Worm (Caenorhabditis elegans): ENCODE results near the gene tag-131.

DNA sequence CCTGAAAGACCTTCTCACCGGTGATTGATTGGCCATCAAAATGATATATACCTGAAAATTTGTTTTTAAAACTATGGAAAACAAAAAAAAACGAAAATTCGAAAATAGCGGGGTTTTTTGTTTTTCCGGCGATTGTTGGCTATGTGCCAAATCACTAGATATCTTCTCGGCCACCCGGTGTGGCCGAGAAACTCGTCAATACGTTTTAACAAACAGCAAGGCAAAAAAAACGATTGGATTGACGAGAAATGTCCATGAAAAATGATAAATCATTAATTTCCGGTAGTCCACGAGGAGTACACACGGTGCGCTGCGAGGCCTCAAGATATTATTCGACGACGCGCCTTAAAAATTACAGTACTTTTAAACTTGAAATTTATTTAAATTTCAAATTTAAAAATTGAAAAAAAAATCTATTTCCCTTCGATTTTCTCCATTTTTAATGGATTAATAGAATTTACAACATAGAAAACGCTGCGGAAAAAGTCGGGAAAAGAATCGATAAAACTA, 16.5 kb upstream of the tag-131 start, which contains the start of gene R10E4.11:
- no peak for TF ChIP-seq fkh-10 (GFP tag; optimal IDR thresholded peaks at IDR 0.05)
- TF ChIP-seq nhr-25 (tag; optimal IDR thresholded peaks at IDR 0.05) = no peak
- TF ChIP-seq fkh-2 (tag; optimal IDR thresholded peaks at IDR 0.05) = no peak
- TF ChIP-seq ZK546.5 (tag; optimal IDR thresholded peaks at IDR 0.05) = no peak
- TF ChIP-seq skn-1 (tag; optimal IDR thresholded peaks at IDR 0.05) = no peak
- TF ChIP-seq snpc-4 (tag; optimal IDR thresholded peaks at IDR 0.05) = no peak
- TF ChIP-seq elt-1 (tag; optimal IDR thresholded peaks at IDR 0.05) = no peak
- TF ChIP-seq unc-62 (GFP tag; optimal IDR thresholded peaks at IDR 0.05) = no peak
- TF ChIP-seq ztf-11 (tag; optimal IDR thresholded peaks at IDR 0.05) = no peak

Data from whole organism, L3 larva.